Worm (Caenorhabditis elegans) whole organism, L1 larva: Measurements from ENCODE around the gene eak-7.

Source experiments
- C04F5.9 ChIP-seq: sonication (generic microtip); optimal IDR thresholded peaks from 2 replicates; lab custom pipeline; 2016; ENCODE audit warnings: missing genetic modification characterization, missing compliant biosample characterization
- blmp-1 ChIP-seq: fragments of 150-350 bp; optimal IDR thresholded peaks from 2 replicates; lab custom pipeline; 2014; ENCODE audit warnings: missing biosample characterization, missing genetic modification characterization
- ceh-8 ChIP-seq: fragments of 200-800 bp; sonication (Bioruptor generic); optimal IDR thresholded peaks from 2 replicates; lab custom pipeline; 2018; ENCODE audit warnings: mild to moderate bottlenecking, missing genetic modification characterization, moderate library complexity, missing compliant biosample characterization
- ceh-82 ChIP-seq, 3 experiments: fragments of 150-350 bp in 1 of 3; sonication (generic microtip) in 2 of 3; optimal IDR thresholded peaks; 2 replicates each; lab custom pipeline; 2014 to 2017; ENCODE audit warnings: missing biosample characterization in 3 of 3, missing genetic modification characterization in 3 of 3
- dpl-1 ChIP-seq, 3 experiments: fragments of 150-350 bp in 2 of 3; sonication (generic microtip) in 1 of 3; optimal IDR thresholded peaks; 2 replicates each; lab custom pipeline; 2014 to 2017; ENCODE audit warnings: missing biosample characterization in 3 of 3, missing genetic modification characterization in 3 of 3, missing genetic modification reagents in 3 of 3
- efl-1 ChIP-seq, 4 experiments: fragments of 150-350 bp; optimal IDR thresholded peaks in 3 of 4; peaks in 1 of 4; 1 replicate in 1 of 4; 2 replicates in 3 of 4; lab custom pipeline; 2014; ENCODE audit warnings: missing biosample characterization in 2 of 4, missing genetic modification characterization in 2 of 4, missing genetic modification reagents in 2 of 4
- efl-3 ChIP-seq: fragments of 200-800 bp; sonication (Bioruptor generic); optimal IDR thresholded peaks from 2 replicates; lab custom pipeline; 2018; ENCODE audit warnings: mild to moderate bottlenecking, missing genetic modification characterization, missing compliant biosample characterization
- elt-2 ChIP-seq: sonication (generic microtip); optimal IDR thresholded peaks from 2 replicates; lab custom pipeline; 2016; ENCODE audit warnings: missing genetic modification characterization, mild to moderate bottlenecking, inconsistent platforms, missing compliant biosample characterization, missing genetic modification reagents
- elt-3 ChIP-seq, 6 experiments: fragments of 150-350 bp in 1 of 6; sonication (generic microtip); optimal IDR thresholded peaks; 2 replicates each; lab custom pipeline; 2017 to 2018; ENCODE audit warnings: missing biosample characterization in 6 of 6, missing genetic modification characterization in 6 of 6, inconsistent platforms in 1 of 6
- fkh-4 ChIP-seq: sonication (generic microtip); optimal IDR thresholded peaks from 2 replicates; lab custom pipeline; 2016; ENCODE audit warnings: missing compliant biosample characterization, missing genetic modification characterization, borderline replicate concordance
- hpl-2 ChIP-seq: fragments of 150-350 bp; optimal IDR thresholded peaks from 2 replicates; lab custom pipeline; 2014; ENCODE audit warnings: missing biosample characterization, missing genetic modification reagents, missing genetic modification characterization
- isw-1 ChIP-seq: fragments of 200-800 bp; sonication (Bioruptor generic); IDR thresholded peaks from 2 replicates; pipeline ENCODE4 v1.3.6; 2022; ENCODE audit warnings: missing genetic modification characterization, missing compliant biosample characterization
- lin-14 ChIP-seq: fragments of 200-800 bp; sonication (Bioruptor generic); optimal IDR thresholded peaks from 2 replicates; lab custom pipeline; 2018; ENCODE audit warnings: mild to moderate bottlenecking, missing genetic modification characterization, moderate library complexity, missing compliant biosample characterization
- lin-35 ChIP-seq, 2 experiments: fragments of 150-350 bp; optimal IDR thresholded peaks; 2 replicates each; lab custom pipeline; 2014; ENCODE audit warnings: missing biosample characterization in 2 of 2, missing genetic modification characterization in 2 of 2, missing genetic modification reagents in 2 of 2
- lsy-2 ChIP-seq, 2 experiments: fragments of 150-350 bp; optimal IDR thresholded peaks; 2 replicates each; lab custom pipeline; 2014; ENCODE audit warnings: missing biosample characterization in 2 of 2, missing genetic modification characterization in 2 of 2
- mep-1 ChIP-seq: fragments of 150-350 bp; optimal IDR thresholded peaks from 2 replicates; lab custom pipeline; 2014; ENCODE audit warnings: missing biosample characterization, missing genetic modification characterization
- nhr-12 ChIP-seq: sonication (generic microtip); optimal IDR thresholded peaks from 2 replicates; lab custom pipeline; 2017; ENCODE audit warnings: missing biosample characterization, missing genetic modification characterization
- nhr-20 ChIP-seq: sonication (generic microtip); optimal IDR thresholded peaks from 2 replicates; lab custom pipeline; 2016; ENCODE audit warnings: mild to moderate bottlenecking, missing genetic modification characterization, missing compliant biosample characterization
- nhr-71 ChIP-seq: sonication (generic microtip); optimal IDR thresholded peaks from 2 replicates; lab custom pipeline; 2016; ENCODE audit warnings: mild to moderate bottlenecking, missing genetic modification characterization, moderate library complexity, missing compliant biosample characterization
- nhr-77 ChIP-seq: fragments of 150-350 bp; optimal IDR thresholded peaks from 2 replicates; lab custom pipeline; 2014; ENCODE audit warnings: missing biosample characterization, missing genetic modification characterization
- nhr-84 ChIP-seq: sonication (generic microtip); optimal IDR thresholded peaks from 2 replicates; lab custom pipeline; 2017; ENCODE audit warnings: missing biosample characterization, missing genetic modification characterization
- nhr-85 ChIP-seq: sonication (generic microtip); peaks from one replicate; lab custom pipeline; 2016; ENCODE audit warnings: missing genetic modification characterization, inconsistent platforms, missing compliant biosample characterization
- nhr-90 ChIP-seq: sonication (generic microtip); optimal IDR thresholded peaks from 2 replicates; lab custom pipeline; 2016; ENCODE audit warnings: mild to moderate bottlenecking, missing genetic modification characterization, missing compliant biosample characterization; ENCODE audit not compliant: poor library complexity
- pag-3 ChIP-seq: sonication (generic microtip); optimal IDR thresholded peaks from 2 replicates; lab custom pipeline; 2017; ENCODE audit warnings: missing genetic modification characterization, mild to moderate bottlenecking, missing compliant biosample characterization, antibody characterized with exemption, borderline replicate concordance; ENCODE audit not compliant: insufficient read depth
- pqm-1 ChIP-seq: sonication (generic microtip); optimal IDR thresholded peaks from 3 replicates; lab custom pipeline; 2017; ENCODE audit warnings: missing biosample characterization, missing genetic modification characterization
- skn-1 ChIP-seq: fragments of 150-350 bp; optimal IDR thresholded peaks from 2 replicates; lab custom pipeline; 2014; ENCODE audit warnings: missing biosample characterization, missing genetic modification characterization
- snpc-4 ChIP-seq: fragments of 150-350 bp; optimal IDR thresholded peaks from 2 replicates; lab custom pipeline; 2014; ENCODE audit warnings: missing biosample characterization, missing genetic modification characterization
- snu-23 ChIP-seq: sonication (generic microtip); optimal IDR thresholded peaks from 2 replicates; lab custom pipeline; 2016; ENCODE audit warnings: missing genetic modification characterization, missing compliant biosample characterization
- sox-4 ChIP-seq: sonication (generic microtip); optimal IDR thresholded peaks from 2 replicates; lab custom pipeline; 2016; ENCODE audit warnings: missing genetic modification characterization, missing compliant biosample characterization
- tbx-2 ChIP-seq: sonication (generic microtip); optimal IDR thresholded peaks from 2 replicates; lab custom pipeline; 2016; ENCODE audit warnings: missing genetic modification characterization, missing compliant biosample characterization
- unc-30 ChIP-seq: sonication (generic microtip); optimal IDR thresholded peaks from 2 replicates; lab custom pipeline; 2017; ENCODE audit warnings: missing biosample characterization, missing genetic modification characterization
- unc-86 ChIP-seq: sonication (generic microtip); optimal IDR thresholded peaks from 2 replicates; lab custom pipeline; 2016; ENCODE audit warnings: missing genetic modification characterization, missing compliant biosample characterization
- xbp-1 ChIP-seq: sonication (generic microtip); optimal IDR thresholded peaks from 2 replicates; lab custom pipeline; 2016; ENCODE audit warnings: missing genetic modification characterization, missing compliant biosample characterization
- zip-4 ChIP-seq: fragments of 200-800 bp; sonication (Bioruptor generic); optimal IDR thresholded peaks from 2 replicates; lab custom pipeline; 2018; ENCODE audit warnings: mild to moderate bottlenecking, missing genetic modification characterization, moderate library complexity, missing compliant biosample characterization

The eak-7 gene

DNA sequence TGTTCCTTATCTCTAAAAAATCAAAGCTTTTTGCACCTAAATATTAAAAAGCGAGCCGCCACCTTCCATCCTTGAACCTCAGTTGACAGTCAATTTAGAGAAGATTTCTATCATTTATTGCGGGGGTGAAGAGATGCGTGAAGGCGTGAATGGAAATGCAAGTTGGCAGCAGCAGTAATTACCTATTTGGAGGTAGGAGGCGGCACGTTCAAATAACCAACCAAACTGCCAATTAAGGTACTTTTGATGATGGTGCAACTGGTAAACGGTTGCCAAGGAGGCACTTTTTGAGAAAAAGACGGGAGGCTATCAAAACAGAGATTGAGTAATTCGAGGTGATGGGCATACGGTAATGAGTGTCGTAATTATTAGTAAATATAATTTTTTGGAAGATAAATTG is 29.4 kb downstream of the eak-7 start:
- TF ChIP-seq pag-3 (tag; lab: Kevin White, UChicago), result no peak
- TF ChIP-seq, all 84 proteins: peak for 0

DNA sequence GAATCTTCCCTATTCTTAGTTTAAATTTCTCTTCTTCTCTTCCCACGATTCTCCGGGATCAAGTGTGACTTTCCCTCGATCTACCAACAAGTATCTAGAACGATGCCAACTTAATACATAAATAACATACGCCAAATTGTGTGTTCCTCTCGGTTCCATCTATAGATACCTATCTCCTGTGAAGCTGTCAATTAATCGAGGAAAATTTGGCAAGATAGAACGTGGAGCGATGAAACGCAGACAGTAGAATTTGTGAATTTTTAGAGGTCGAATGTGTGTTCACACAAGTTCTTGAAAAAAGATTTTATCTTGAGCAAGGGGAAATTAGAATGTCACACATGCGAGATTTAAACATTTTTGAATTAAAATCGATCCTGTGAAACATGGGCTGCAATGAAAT is 34.3 kb downstream of the eak-7 start:
- no peak for TF ChIP-seq nhr-20 (tag; lab: Kevin White, UChicago)
- peak; percentile 1 for TF ChIP-seq lin-14 (GFP tag; lab: Kevin White, UChicago)
- TF ChIP-seq nhr-12, result no peak
- TF ChIP-seq ceh-82 (tag; optimal IDR thresholded peaks at IDR 0.05; lab: Kevin White, UChicago), result no peak
- TF ChIP-seq nhr-77 (tag; lab: Kevin White, UChicago), result no peak
- no peak for TF ChIP-seq nhr-84 (tag; lab: Kevin White, UChicago)
- no peak for TF ChIP-seq unc-30
- no peak for TF ChIP-seq efl-1 (optimal IDR thresholded peaks at IDR 0.05; lab: Kevin White, UChicago)
- TF ChIP-seq efl-1 (GFP tag; optimal IDR thresholded peaks at IDR 0.05 in 1 of 2; lab: Kevin White, UChicago), result peak in 1 of 2 experiments; percentile 66

DNA sequence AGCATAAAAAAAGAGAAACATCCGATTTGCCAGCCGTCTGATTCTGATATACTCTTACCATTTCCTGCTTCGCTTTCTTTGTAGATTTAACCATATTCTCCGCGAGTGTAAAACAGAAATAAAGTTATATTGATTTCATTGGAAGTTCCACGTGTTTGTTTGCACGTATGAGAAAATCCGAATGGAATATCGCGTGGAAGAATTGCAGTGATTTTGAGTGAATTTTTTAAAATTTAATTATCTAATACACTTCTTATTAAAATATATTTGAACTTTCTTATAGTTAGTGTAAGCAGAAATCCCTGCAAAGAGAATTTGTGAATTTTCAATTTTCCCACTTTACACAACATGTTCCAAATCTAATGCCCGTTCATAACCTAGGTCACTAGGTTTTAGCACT is 34.7 kb downstream of the eak-7 start, which contains the start of gene F53B2.5:
Gene F53B2.5 (minus strand): TSS at position 101 of the 400 bp plus-strand sequence.
- TF ChIP-seq lin-35 (GFP tag; optimal IDR thresholded peaks at IDR 0.05; lab: Kevin White, UChicago), result no peak
- peak; percentile 11 for TF ChIP-seq nhr-85 (tag; lab: Kevin White, UChicago)

DNA sequence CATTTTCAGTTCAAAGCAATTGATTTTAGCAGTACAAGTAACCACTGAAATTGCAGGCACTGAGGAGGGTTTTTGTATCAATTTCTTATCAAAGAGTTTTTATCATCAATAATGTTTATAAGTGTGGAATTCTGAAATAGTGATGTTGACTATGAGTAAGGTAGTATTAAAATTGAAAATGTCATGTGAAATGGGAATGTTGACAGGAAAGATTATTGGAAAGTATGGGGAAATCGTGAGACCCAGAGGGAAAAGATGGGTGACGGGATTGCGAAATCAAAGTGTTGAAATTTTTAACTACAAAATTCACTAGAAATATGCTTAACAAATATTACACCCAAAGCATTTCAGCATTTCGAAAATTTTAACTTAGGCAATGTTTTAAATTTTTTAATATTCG is 38.6 kb downstream of the eak-7 start, which contains the start of gene F53B2.8:
Gene F53B2.8 (minus strand): TSS at position 180 of the 400 bp plus-strand sequence.
- peak; percentile 50 for TF ChIP-seq nhr-71 (tag; lab: Kevin White, UChicago)
- TF ChIP-seq zip-4, result peak; percentile 86
- peak in 2 of 6 experiments; percentile 1 to 64 for TF ChIP-seq elt-3 (tag; optimal IDR thresholded peaks at IDR 0.05; lab: Kevin White, UChicago)
- peak in 2 of 3 experiments; percentile 13 to 46 for TF ChIP-seq ceh-82 (tag; optimal IDR thresholded peaks at IDR 0.05; lab: Kevin White, UChicago)
- TF ChIP-seq lsy-2 (tag; optimal IDR thresholded peaks at IDR 0.05; lab: Kevin White, UChicago), result peak in 1 of 2 experiments; percentile 3
- peak; percentile 84 for TF ChIP-seq elt-2 (tag; lab: Kevin White, UChicago)
- TF ChIP-seq snu-23, result peak; percentile 39
- peak; percentile 63 for TF ChIP-seq skn-1
- TF ChIP-seq efl-1 (optimal IDR thresholded peaks at IDR 0.05; lab: Kevin White, UChicago), result peak in 1 of 2 experiments; percentile 38
- peak; percentile 28 to 94 for TF ChIP-seq efl-1 (GFP tag; optimal IDR thresholded peaks at IDR 0.05 in 1 of 2; lab: Kevin White, UChicago)
- no peak for TF ChIP-seq fkh-4
- 0 out of 2 replicates have a peak, but pooled peaks have one; percentile 3 for TF ChIP-seq isw-1 (GFP tag; lab: Robert Waterston, UW)
- peak in 1 of 2 experiments; percentile 59 for TF ChIP-seq lin-35 (GFP tag; optimal IDR thresholded peaks at IDR 0.05; lab: Kevin White, UChicago)
- peak; percentile 59 for TF ChIP-seq nhr-20 (tag; lab: Kevin White, UChicago)
- TF ChIP-seq tbx-2 (tag; lab: Kevin White, UChicago), result no peak
- TF ChIP-seq unc-86 (tag; lab: Kevin White, UChicago), result no peak
- peak in 2 of 3 experiments; percentile 13 to 21 for TF ChIP-seq dpl-1 (GFP tag; optimal IDR thresholded peaks at IDR 0.05; lab: Kevin White, UChicago)
- TF ChIP-seq xbp-1 (tag; lab: Kevin White, UChicago), result no peak
- TF ChIP-seq hpl-2, result peak; percentile 71
- TF ChIP-seq pqm-1 (tag; lab: Kevin White, UChicago), result peak; percentile 33
- peak; percentile 7 for TF ChIP-seq nhr-90 (tag; lab: Kevin White, UChicago)
- no peak for TF ChIP-seq sox-4 (tag; lab: Kevin White, UChicago)
- TF ChIP-seq snpc-4 (tag; lab: Kevin White, UChicago), result peak; percentile 21
- no peak for TF ChIP-seq efl-3 (GFP tag; lab: Kevin White, UChicago)
- no peak for TF ChIP-seq blmp-1
- no peak for TF ChIP-seq C04F5.9
- TF ChIP-seq, all 84 proteins: peak for 17

DNA sequence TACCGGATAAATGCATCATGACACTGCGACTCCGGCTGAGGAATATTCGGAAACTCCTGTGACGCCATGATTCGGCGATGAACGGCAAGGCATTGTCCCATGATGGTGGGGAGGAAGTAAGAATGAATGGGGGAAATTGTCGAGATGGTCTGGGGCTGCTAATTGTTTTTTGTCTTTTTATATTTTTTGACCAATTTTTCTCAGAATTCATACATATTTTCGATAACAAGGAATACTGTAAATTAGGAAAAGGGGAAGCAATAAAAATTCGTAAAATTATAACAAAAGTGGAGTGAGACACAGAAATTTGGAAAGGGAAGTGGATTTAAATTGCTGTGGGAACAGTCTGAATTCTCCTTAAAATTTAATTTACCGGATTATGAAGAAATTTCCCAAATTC is 40.4 kb downstream of the eak-7 start, which contains the start of gene eak-4:
Gene eak-4 (minus strand): TSS at position 101 of the 400 bp plus-strand sequence.
- TF ChIP-seq pqm-1 (tag; lab: Kevin White, UChicago) (no peak), ceh-8 (peak; percentile 49), mep-1 (tag; lab: Kevin White, UChicago) (no peak)
- TF ChIP-seq, all 84 proteins: peak for 1
